Fruit fly (Drosophila melanogaster) whole organism, prepupa: ENCODE measurements around the gene Dbct.

Experiments used
- CG4318 ChIP-seq: fragments of 200-800 bp; sonication (Bioruptor generic); optimal IDR thresholded peaks from 3 replicates; lab custom pipeline; 2017; ENCODE audit warnings: missing biosample characterization, mild to moderate bottlenecking, missing genetic modification characterization
- CG8119 ChIP-seq: fragments of 200-800 bp; sonication (Bioruptor generic); IDR thresholded peaks from 3 replicates; pipeline ENCODE4 v1.3.6; 2022; ENCODE audit warnings: missing biosample characterization, missing genetic modification characterization
- CG8632 ChIP-seq: fragments of 200-800 bp; sonication (Bioruptor generic); optimal IDR thresholded peaks from 3 replicates; lab custom pipeline; 2016; ENCODE audit warnings: missing biosample characterization, missing genetic modification characterization
- Eip93F ChIP-seq: fragments of 200-800 bp; sonication (Bioruptor generic); optimal IDR thresholded peaks from 2 replicates; lab custom pipeline; 2016; ENCODE audit warnings: missing biosample characterization, mild to moderate bottlenecking, missing genetic modification characterization
- Ets96B ChIP-seq: fragments of 200-800 bp; optimal IDR thresholded peaks from 2 replicates; lab custom pipeline; 2019; ENCODE audit warnings: missing biosample characterization, mild to moderate bottlenecking, missing genetic modification characterization, moderate library complexity
- fkh ChIP-seq: fragments of 200-800 bp; sonication (Bioruptor generic); optimal IDR thresholded peaks from 3 replicates; lab custom pipeline; 2017; ENCODE audit warnings: missing biosample characterization, mild to moderate bottlenecking, missing genetic modification characterization, moderate library complexity
- pdm3 ChIP-seq: fragments of 200-800 bp; sonication (Bioruptor generic); optimal IDR thresholded peaks from 3 replicates; lab custom pipeline; 2016; ENCODE audit warnings: missing biosample characterization, missing genetic modification characterization
- svp ChIP-seq: fragments of 200-800 bp; sonication (Bioruptor generic); peaks from one replicate; lab custom pipeline; 2016; ENCODE audit warnings: missing biosample characterization, missing genetic modification characterization
- vri ChIP-seq: fragments of 200-800 bp; sonication (Bioruptor generic); optimal IDR thresholded peaks from 3 replicates; lab custom pipeline; 2016; ENCODE audit warnings: missing biosample characterization, mild to moderate bottlenecking, missing genetic modification characterization

dm6 chrX:15125496-15125895, 39.6 kb downstream of the Dbct start, which contains the start of gene drd:
- TF ChIP-seq pdm3 (GFP tag; lab: Kevin White, UChicago), result no peak
- no peak for TF ChIP-seq CG8632
- TF ChIP-seq fkh (GFP tag; lab: Kevin White, UChicago), result no peak
- no peak for TF ChIP-seq Eip93F
- no peak for TF ChIP-seq Ets96B
- TF ChIP-seq CG4318, result no peak
- TF ChIP-seq CG8119, result no peak
- no peak for TF ChIP-seq vri (GFP tag; lab: Kevin White, UChicago)
- no peak for TF ChIP-seq svp (GFP tag; lab: Kevin White, UChicago)
